Fruit fly (Drosophila melanogaster) whole organism, embryonic: Measurements from ENCODE around the gene AlaRS-m.

Experiments used
- Atf6 ChIP-seq: fragments of 200-800 bp; sonication (Bioruptor generic); IDR thresholded peaks from 2 replicates; pipeline ENCODE4 v1.3.6; 2022; ENCODE audit warnings: missing biosample characterization, missing genetic modification characterization
- B-H1 ChIP-seq: fragments of 200-800 bp; sonication (Bioruptor generic); IDR thresholded peaks from 3 replicates; pipeline ENCODE4 v1.3.6; 2022; ENCODE audit warnings: missing biosample characterization, missing genetic modification characterization
- B-H2 ChIP-seq: fragments of 200-800 bp; sonication (Bioruptor generic); optimal IDR thresholded peaks from 2 replicates; lab custom pipeline; 2018; ENCODE audit warnings: missing biosample characterization, mild to moderate bottlenecking, missing genetic modification characterization
- CG10209 ChIP-seq: fragments of 200-800 bp; sonication (Bioruptor generic); optimal IDR thresholded peaks from 3 replicates; lab custom pipeline; 2017; ENCODE audit warnings: missing biosample characterization, mild to moderate bottlenecking, missing genetic modification characterization, missing genetic modification reagents
- CG12744 ChIP-seq: fragments of 200-800 bp; sonication (Bioruptor generic); optimal IDR thresholded peaks from 2 replicates; lab custom pipeline; 2016; ENCODE audit warnings: missing biosample characterization, missing genetic modification characterization
- CG15479 ChIP-seq: fragments of 200-800 bp; sonication (Bioruptor generic); optimal IDR thresholded peaks from 3 replicates; lab custom pipeline; 2019; ENCODE audit warnings: missing biosample characterization, mild to moderate bottlenecking, missing genetic modification characterization, moderate library complexity
- CG15514 ChIP-seq: fragments of 200-800 bp; sonication (Bioruptor generic); optimal IDR thresholded peaks from 3 replicates; lab custom pipeline; 2017; ENCODE audit warnings: missing biosample characterization, missing genetic modification characterization, mild to moderate bottlenecking, moderate library complexity, missing genetic modification reagents
- CG16779 ChIP-seq: fragments of 200-800 bp; sonication (Bioruptor generic); IDR thresholded peaks from 2 replicates; pipeline ENCODE4 v1.3.6; 2022; ENCODE audit warnings: missing biosample characterization, missing genetic modification characterization
- CG17186 ChIP-seq: fragments of 200-800 bp; sonication (Bioruptor generic); optimal IDR thresholded peaks from 3 replicates; lab custom pipeline; 2017; ENCODE audit warnings: missing biosample characterization, missing genetic modification reagents, missing genetic modification characterization
- CG18476 ChIP-seq: fragments of 200-800 bp; sonication (Bioruptor generic); optimal IDR thresholded peaks from 2 replicates; lab custom pipeline; 2016; ENCODE audit warnings: missing biosample characterization, mild to moderate bottlenecking, missing genetic modification characterization
- CG3163 ChIP-seq: fragments of 200-800 bp; sonication (Bioruptor generic); optimal IDR thresholded peaks from 3 replicates; lab custom pipeline; 2016; ENCODE audit warnings: missing biosample characterization, missing genetic modification characterization
- CG3407 ChIP-seq: fragments of 200-800 bp; sonication (Bioruptor generic); optimal IDR thresholded peaks from 2 replicates; lab custom pipeline; 2018; ENCODE audit warnings: missing biosample characterization, mild to moderate bottlenecking, missing genetic modification characterization
- CG34376 ChIP-seq: fragments of 200-800 bp; sonication (Bioruptor generic); optimal IDR thresholded peaks from 2 replicates; lab custom pipeline; 2018; ENCODE audit warnings: missing biosample characterization, mild to moderate bottlenecking, missing genetic modification characterization
- CG3995 ChIP-seq: fragments of 200-800 bp; sonication (Bioruptor generic); optimal IDR thresholded peaks from 3 replicates; lab custom pipeline; 2016; ENCODE audit warnings: missing biosample characterization, missing genetic modification characterization
- CG8359 ChIP-seq: fragments of 200-800 bp; sonication (Bioruptor generic); optimal IDR thresholded peaks from 2 replicates; lab custom pipeline; 2017; ENCODE audit warnings: missing biosample characterization, mild to moderate bottlenecking, missing genetic modification characterization, borderline replicate concordance
- CG9437 ChIP-seq: fragments of 200-800 bp; sonication (Bioruptor generic); optimal IDR thresholded peaks from 2 replicates; lab custom pipeline; 2018; ENCODE audit warnings: missing biosample characterization, mild to moderate bottlenecking, missing genetic modification characterization
- CG9609 ChIP-seq: fragments of 200-800 bp; sonication (Bioruptor generic); optimal IDR thresholded peaks from 3 replicates; lab custom pipeline; 2016; ENCODE audit warnings: missing biosample characterization, missing genetic modification characterization
- Camta ChIP-seq: fragments of 200-800 bp; sonication (Bioruptor generic); optimal IDR thresholded peaks from 2 replicates; lab custom pipeline; 2016; ENCODE audit warnings: missing biosample characterization, missing genetic modification characterization
- D19B ChIP-seq: fragments of 200-800 bp; sonication (Bioruptor generic); optimal IDR thresholded peaks from 2 replicates; lab custom pipeline; 2017; ENCODE audit warnings: missing biosample characterization, mild to moderate bottlenecking, missing genetic modification characterization
- Dad ChIP-seq: fragments of 200-800 bp; sonication (Bioruptor generic); optimal IDR thresholded peaks from 3 replicates; lab custom pipeline; 2016; ENCODE audit warnings: missing biosample characterization, missing genetic modification characterization
- Drgx ChIP-seq: fragments of 200-800 bp; sonication (Bioruptor generic); IDR thresholded peaks from 2 replicates; pipeline ENCODE4 v1.3.6; 2022; ENCODE audit warnings: missing biosample characterization, missing genetic modification characterization
- Fer3 ChIP-seq: fragments of 200-800 bp; sonication (Bioruptor generic); optimal IDR thresholded peaks from 2 replicates; lab custom pipeline; 2018; ENCODE audit warnings: missing biosample characterization, mild to moderate bottlenecking, missing genetic modification characterization, moderate library complexity
- HLH54F ChIP-seq: fragments of 200-800 bp; sonication (Bioruptor generic); optimal IDR thresholded peaks from 3 replicates; lab custom pipeline; 2016; ENCODE audit warnings: missing biosample characterization, missing genetic modification characterization
- Hmx ChIP-seq: fragments of 200-800 bp; sonication (Bioruptor generic); optimal IDR thresholded peaks from 2 replicates; lab custom pipeline; 2016; ENCODE audit warnings: missing biosample characterization, missing genetic modification characterization
- MESR4 ChIP-seq: fragments of 200-800 bp; sonication (Bioruptor generic); optimal IDR thresholded peaks from 2 replicates; lab custom pipeline; 2018; ENCODE audit warnings: missing biosample characterization, mild to moderate bottlenecking, missing genetic modification characterization, moderate library complexity
- Med ChIP-seq: fragments of 200-800 bp; sonication (Bioruptor generic); peaks from one replicate; lab custom pipeline; 2016; ENCODE audit warnings: missing biosample characterization, missing genetic modification characterization, mild to moderate bottlenecking, inconsistent platforms, moderate library complexity
- Mrtf ChIP-seq: fragments of 200-800 bp; sonication (Bioruptor generic); IDR thresholded peaks from 3 replicates; pipeline ENCODE4 v1.3.6; 2022; ENCODE audit warnings: missing biosample characterization, missing genetic modification characterization
- Poxn ChIP-seq: fragments of 200-800 bp; sonication (Bioruptor generic); IDR thresholded peaks from 2 replicates; pipeline ENCODE4 v1.3.6; 2022; ENCODE audit warnings: missing biosample characterization, missing genetic modification characterization
- Six4 ChIP-seq: fragments of 200-800 bp; sonication (Bioruptor generic); optimal IDR thresholded peaks from 2 replicates; lab custom pipeline; 2016; ENCODE audit warnings: missing biosample characterization, missing genetic modification characterization
- Tbp ChIP-seq: fragments of >200 bp; optimal IDR thresholded peaks from 2 replicates; lab custom pipeline; 2018; ENCODE audit warnings: missing biosample characterization, missing genetic modification characterization
- az2 ChIP-seq: fragments of 200-800 bp; sonication (Bioruptor generic); optimal IDR thresholded peaks from 3 replicates; lab custom pipeline; 2016; ENCODE audit warnings: missing biosample characterization, missing genetic modification characterization
- bowl ChIP-seq: fragments of 200-800 bp; sonication (Bioruptor generic); IDR thresholded peaks from 2 replicates; pipeline ENCODE4 v1.3.6; 2022; ENCODE audit warnings: missing biosample characterization, missing genetic modification characterization
- br ChIP-seq: fragments of >200 bp; optimal IDR thresholded peaks from 2 replicates; lab custom pipeline; 2017
- ci ChIP-seq: fragments of 200-800 bp; sonication (Bioruptor generic); IDR thresholded peaks from 3 replicates; pipeline ENCODE4 v1.3.6; 2022; ENCODE audit warnings: missing biosample characterization, missing genetic modification characterization
- fd102C ChIP-seq: fragments of 200-800 bp; sonication (Bioruptor generic); optimal IDR thresholded peaks from 2 replicates; lab custom pipeline; 2018; ENCODE audit warnings: missing biosample characterization, mild to moderate bottlenecking, missing genetic modification characterization, moderate library complexity
- gro ChIP-seq: fragments of 200-800 bp; sonication (Bioruptor generic); optimal IDR thresholded peaks from 2 replicates; lab custom pipeline; 2016; ENCODE audit warnings: missing biosample characterization, missing genetic modification characterization
- ham ChIP-seq: fragments of 200-800 bp; sonication (Bioruptor generic); IDR thresholded peaks from 2 replicates; pipeline ENCODE4 v1.3.6; 2022; ENCODE audit warnings: missing biosample characterization, missing genetic modification characterization
- hbn ChIP-seq: fragments of 200-800 bp; sonication (Bioruptor generic); IDR thresholded peaks from 2 replicates; pipeline ENCODE4 v1.3.6; 2022; ENCODE audit warnings: missing biosample characterization, missing genetic modification characterization; ENCODE audit not compliant: partially characterized antibody
- hkb ChIP-seq, 2 experiments: fragments of 200-800 bp in 1 of 2; fragments of >200 bp in 1 of 2; sonication (Bioruptor generic) in 1 of 2; IDR thresholded peaks in 1 of 2; optimal IDR thresholded peaks in 1 of 2; 2 replicates each; pipeline versions ENCODE4 v1.3.6 to Lab custom; 2017 to 2022; ENCODE audit warnings: missing biosample characterization in 1 of 2, missing genetic modification characterization in 1 of 2
- mam ChIP-seq: fragments of 200-800 bp; sonication (Bioruptor generic); optimal IDR thresholded peaks from 3 replicates; lab custom pipeline; 2016; ENCODE audit warnings: missing biosample characterization, missing genetic modification characterization
- nerfin-2 ChIP-seq: fragments of 200-800 bp; sonication (Bioruptor generic); IDR thresholded peaks from 2 replicates; pipeline ENCODE4 v1.3.6; 2022; ENCODE audit warnings: missing biosample characterization, missing genetic modification characterization; ENCODE audit not compliant: partially characterized antibody
- org-1 ChIP-seq: fragments of 200-800 bp; sonication (Bioruptor generic); optimal IDR thresholded peaks from 2 replicates; lab custom pipeline; 2017; ENCODE audit warnings: missing biosample characterization, missing genetic modification characterization
- p53 ChIP-seq: fragments of 200-800 bp; sonication (Bioruptor generic); optimal IDR thresholded peaks from 2 replicates; lab custom pipeline; 2016; ENCODE audit warnings: missing biosample characterization, missing genetic modification characterization
- pita ChIP-seq: fragments of 200-800 bp; sonication (Bioruptor generic); optimal IDR thresholded peaks from 2 replicates; lab custom pipeline; 2017; ENCODE audit warnings: missing biosample characterization, mild to moderate bottlenecking, missing genetic modification characterization
- rib ChIP-seq: fragments of 200-800 bp; sonication (Bioruptor generic); IDR thresholded peaks from 2 replicates; pipeline ENCODE4 v1.3.6; 2022; ENCODE audit warnings: missing biosample characterization, missing genetic modification characterization
- row ChIP-seq: fragments of 200-800 bp; sonication (Bioruptor generic); IDR thresholded peaks from 3 replicates; pipeline ENCODE4 v1.3.6; 2022; ENCODE audit warnings: missing biosample characterization, missing genetic modification characterization
- tin ChIP-seq: fragments of 200-800 bp; sonication (Bioruptor generic); optimal IDR thresholded peaks from 3 replicates; lab custom pipeline; 2016; ENCODE audit warnings: missing biosample characterization, missing genetic modification characterization
- tio ChIP-seq: fragments of 200-800 bp; sonication (Bioruptor generic); optimal IDR thresholded peaks from 2 replicates; lab custom pipeline; 2017; ENCODE audit warnings: missing biosample characterization, missing genetic modification characterization, inconsistent platforms
- ttk ChIP-seq: fragments of 200-800 bp; sonication (Bioruptor generic); IDR thresholded peaks from 2 replicates; pipeline ENCODE4 v2.1.2; 2022; ENCODE audit warnings: missing biosample characterization, missing genetic modification characterization
- wdn ChIP-seq: fragments of 200-800 bp; sonication (Bioruptor generic); IDR thresholded peaks from 2 replicates; pipeline ENCODE4 v1.3.6; 2022; ENCODE audit warnings: missing biosample characterization, missing genetic modification characterization

Gene AlaRS-m

DNA sequence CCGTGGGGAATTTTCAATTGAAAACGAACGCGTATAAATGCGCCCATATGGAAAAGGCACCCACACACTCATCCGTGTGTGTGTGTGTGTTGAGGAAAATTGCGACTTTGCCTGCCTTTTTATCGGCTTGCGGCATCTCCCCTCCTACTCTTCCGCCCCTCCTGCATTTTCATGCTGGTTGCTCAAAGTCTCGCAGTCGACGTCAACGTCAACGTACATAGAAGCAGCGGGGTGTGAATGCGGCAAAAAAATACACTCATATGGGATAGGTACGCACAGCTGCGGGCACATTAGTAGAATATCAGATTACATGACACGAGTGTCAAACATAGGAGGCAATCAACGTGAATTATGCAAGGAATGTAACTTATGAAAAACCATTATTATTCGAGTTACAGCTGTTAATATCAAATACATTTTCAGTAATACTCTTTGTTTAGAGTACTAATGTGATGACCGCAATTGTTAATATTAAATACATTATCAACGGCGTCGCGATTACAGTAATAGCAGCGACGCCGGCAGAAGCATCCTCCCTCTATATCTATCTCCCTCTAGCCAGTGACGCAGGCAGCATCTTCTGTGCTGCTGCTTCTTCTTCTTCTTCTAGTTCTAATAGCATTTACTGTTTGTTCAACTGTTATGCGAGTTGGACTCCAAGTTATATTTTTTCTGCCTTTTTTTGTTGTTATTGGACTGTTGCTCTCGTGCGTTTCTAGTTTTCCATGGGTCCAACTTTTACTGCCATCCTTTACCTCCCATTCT lies 41.1 kb downstream of the AlaRS-m start (continued):
- peak; percentile 68; the same call in 1 of the 2 replicates for TF ChIP-seq CG16779 (GFP tag; lab: Robert Waterston, UW)
- TF ChIP-seq nerfin-2 (GFP tag; lab: Robert Waterston, UW), result no peak
- TF ChIP-seq Atf6 (GFP tag; lab: Robert Waterston, UW), result peak; percentile 80
- TF ChIP-seq CG10209 (GFP tag; lab: Kevin White, UChicago), result peak; percentile 87
- peak; percentile 85 for TF ChIP-seq CG3407 (GFP tag; lab: Kevin White, UChicago)
- TF ChIP-seq Poxn (GFP tag; lab: Robert Waterston, UW), result no peak
- TF ChIP-seq CG9609 (GFP tag; lab: Kevin White, UChicago), result peak; percentile 82
- TF ChIP-seq tin (GFP tag; lab: Kevin White, UChicago), result peak; percentile 92
- no peak for TF ChIP-seq hkb (optimal IDR thresholded peaks at IDR 0.05; lab: Kevin White, UChicago)
- peak; percentile 95 for TF ChIP-seq hkb (GFP tag; IDR thresholded peaks at IDR 0.05; lab: Robert Waterston, UW)
- peak; percentile 59 for TF ChIP-seq CG3163
- peak; percentile 83 for TF ChIP-seq bowl (GFP tag; lab: Robert Waterston, UW)
- TF ChIP-seq MESR4 (GFP tag; lab: Kevin White, UChicago), result peak; percentile 36
- TF ChIP-seq Mrtf (GFP tag; lab: Robert Waterston, UW), result peak; percentile 88
- TF ChIP-seq row (GFP tag; lab: Robert Waterston, UW), result peak; percentile 89
- TF ChIP-seq Camta (GFP tag; lab: Kevin White, UChicago), result peak; percentile 81
- TF ChIP-seq Six4 (GFP tag; lab: Kevin White, UChicago), result peak; percentile 87
- TF ChIP-seq Fer3 (tag; lab: Kevin White, UChicago), result peak; percentile 79
- TF ChIP-seq ttk (GFP tag; lab: Robert Waterston, UW), result peak; percentile 91
- TF ChIP-seq wdn (GFP tag; lab: Robert Waterston, UW), result peak; percentile 71
- peak; percentile 88 for TF ChIP-seq az2 (GFP tag; lab: Kevin White, UChicago)
- 0 out of 2 replicates have a peak, but pooled peaks have one; percentile 14 for TF ChIP-seq rib (GFP tag; lab: Robert Waterston, UW)
- peak; percentile 81 for TF ChIP-seq CG8359
- TF ChIP-seq org-1 (GFP tag; lab: Kevin White, UChicago), result peak; percentile 92
- TF ChIP-seq CG17186 (GFP tag; lab: Kevin White, UChicago), result peak; percentile 69
- TF ChIP-seq Tbp (GFP tag; lab: Kevin White, UChicago), result no peak
- TF ChIP-seq br (lab: Kevin White, UChicago), result no peak
- peak; percentile 77 for TF ChIP-seq CG15514 (GFP tag; lab: Kevin White, UChicago)
- peak; percentile 63 for TF ChIP-seq p53 (GFP tag; lab: Kevin White, UChicago)
- TF ChIP-seq B-H1, result peak; percentile 77
- TF ChIP-seq ham (GFP tag; lab: Robert Waterston, UW), result peak; percentile 60; the same call in 1 of the 2 replicates
- peak; percentile 36 for TF ChIP-seq B-H2 (GFP tag; lab: Kevin White, UChicago)
- peak; percentile 87 for TF ChIP-seq mam (GFP tag; lab: Kevin White, UChicago)
- peak; percentile 61 for TF ChIP-seq D19B (GFP tag; lab: Kevin White, UChicago)
- no peak for TF ChIP-seq hbn (GFP tag; lab: Robert Waterston, UW)
- TF ChIP-seq fd102C, result peak; percentile 73
- TF ChIP-seq CG9437 (GFP tag; lab: Kevin White, UChicago), result peak; percentile 57
- peak; percentile 95 for TF ChIP-seq ci
- peak; percentile 97 for TF ChIP-seq Med
- peak; percentile 56 for TF ChIP-seq CG34376 (GFP tag; lab: Kevin White, UChicago)
- TF ChIP-seq Drgx (GFP tag; lab: Robert Waterston, UW), result peak; percentile 95
- TF ChIP-seq CG12744 (GFP tag; lab: Kevin White, UChicago), result peak; percentile 66
- TF ChIP-seq HLH54F (GFP tag; lab: Kevin White, UChicago), result peak; percentile 83
- TF ChIP-seq Dad, result peak; percentile 73
- TF ChIP-seq pita, result no peak
- peak; percentile 87 for TF ChIP-seq CG15479 (GFP tag; lab: Kevin White, UChicago)
- peak; percentile 64 for TF ChIP-seq gro (GFP tag; lab: Kevin White, UChicago)
- peak; percentile 45 for TF ChIP-seq CG3995 (GFP tag; lab: Kevin White, UChicago)
- peak; percentile 75 for TF ChIP-seq CG18476
- peak; percentile 81 for TF ChIP-seq tio
- TF ChIP-seq Hmx (GFP tag; lab: Kevin White, UChicago), result peak; percentile 46
